Fruit fly (Drosophila melanogaster) ovary, adult (tissue): ENCODE measurements around the gene Ts.
A peak's percentile ranks its signal among the peaks of the same experiment; 100 is the strongest.

Experiments
- CG17801 ChIP-seq: fragments of 200-800 bp; optimal IDR thresholded peaks from 2 replicates; lab custom pipeline; 2019; ENCODE audit warnings: missing biosample characterization, mild to moderate bottlenecking, missing genetic modification characterization, moderate library complexity; ENCODE audit not compliant: partially characterized antibody

Gene Ts

DNA sequence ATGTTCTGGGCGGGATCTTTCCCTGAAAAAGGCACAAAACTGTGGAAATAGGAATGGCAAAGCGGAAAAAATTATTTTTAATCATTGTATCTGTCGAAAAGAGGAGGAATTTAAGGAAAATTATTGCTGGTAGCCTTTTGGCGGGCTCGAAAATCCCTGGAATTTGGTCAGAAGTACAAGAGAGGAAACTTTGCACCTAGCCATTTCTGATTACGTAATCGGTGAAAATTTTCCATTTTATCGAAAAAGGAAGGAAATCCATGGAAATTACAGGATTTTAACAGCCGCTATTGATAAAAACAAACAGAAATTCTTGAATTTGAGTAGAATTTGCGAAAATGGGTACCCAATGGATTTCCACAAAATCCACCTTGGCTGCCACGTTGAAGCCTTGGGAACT lies 17.3 kb upstream of the Ts start:
- TF ChIP-seq CG17801 (GFP tag; lab: Kevin White, UChicago): no peak

DNA sequence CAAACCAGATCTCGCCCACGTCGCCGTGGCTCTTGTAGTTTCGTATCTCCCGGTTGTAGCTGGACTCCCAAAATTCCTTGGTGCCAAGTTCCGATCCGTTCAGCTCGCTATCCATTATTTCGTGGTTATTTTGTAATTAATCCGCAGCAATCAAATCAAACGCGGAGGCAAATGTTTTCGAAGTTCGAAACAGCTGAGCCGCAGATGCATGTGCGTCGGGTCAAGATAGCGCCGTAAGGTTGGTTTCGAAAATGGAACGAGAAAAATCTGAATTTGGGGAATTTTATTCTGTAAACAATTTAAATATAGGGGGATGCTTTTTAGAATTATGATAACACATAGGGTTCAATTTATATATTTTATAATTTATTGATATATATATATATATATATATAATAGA lies 9.7 kb upstream of the Ts start, which contains the start of gene CG9643:
Gene CG9643, minus strand, starts transcription at position 198 of the 400 bp plus-strand sequence.
- no peak for TF ChIP-seq CG17801 (GFP tag; lab: Kevin White, UChicago)

- peak; percentile 74 for TF ChIP-seq CG17801 (GFP tag; lab: Kevin White, UChicago)
Observed at dm6 chr2L:2976829-2977228, 7.4 kb upstream of the Ts start, which contains the start of the genes CG9641 and CG3165. CG9641 (minus strand) TSS chr2L:2976862. CG3165 (plus strand) TSS chr2L:2977122.

dm6 chr2L:2972439-2972936 lies 3.0 kb upstream of the Ts start, which contains the start of the genes Rrp1 and gammaTub23C:
Rrp1 (minus strand) TSS chr2L:2972508.
gammaTub23C (plus strand) TSS chr2L:2972891.
- TF ChIP-seq CG17801 (GFP tag; lab: Kevin White, UChicago): peak; percentile 82

DNA sequence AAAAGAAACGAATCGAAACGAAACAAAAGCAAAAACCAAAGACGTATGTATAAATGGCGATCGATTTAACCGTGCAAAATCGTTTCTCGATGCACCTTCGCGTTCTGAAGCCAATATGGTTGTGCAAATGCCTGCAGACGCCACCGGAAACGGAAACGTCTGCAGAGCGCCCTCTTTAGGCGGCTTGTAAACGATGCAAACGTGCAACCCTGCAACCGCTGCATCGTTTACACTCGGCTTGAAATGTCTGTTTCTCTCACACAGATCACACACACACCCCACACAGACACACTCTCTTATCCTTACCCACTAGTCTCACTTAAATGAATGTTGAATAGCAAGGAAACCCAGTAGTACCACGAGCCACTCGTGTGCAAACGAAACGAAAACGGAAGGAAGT lies 2.5 kb downstream of the Ts start:
- TF ChIP-seq CG17801 (GFP tag; lab: Kevin White, UChicago): no peak

DNA sequence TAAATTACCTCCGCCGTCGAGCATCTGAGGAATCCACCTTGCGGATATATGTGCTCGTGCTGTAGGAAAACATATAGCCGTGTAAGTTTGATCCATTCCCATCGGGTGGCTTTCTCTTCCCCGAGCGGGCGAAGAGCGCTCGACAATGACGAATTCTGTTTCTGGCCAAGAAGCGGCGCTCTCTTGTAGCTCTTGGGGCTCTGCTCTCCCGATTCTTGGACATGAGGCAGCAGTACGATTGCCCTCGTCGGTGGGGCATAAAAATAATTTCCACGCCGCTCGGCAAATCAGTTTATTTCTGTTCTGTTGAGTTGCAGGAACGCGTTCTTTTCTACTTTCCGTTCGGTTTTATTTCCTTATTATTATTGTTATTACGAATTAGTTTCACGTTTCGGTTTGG lies 10.6 kb downstream of the Ts start:
- no peak for TF ChIP-seq CG17801 (GFP tag; lab: Kevin White, UChicago)

dm6 chr2L:2957547-2958174 lies 11.8 kb downstream of the Ts start:
- peak; percentile 1 for TF ChIP-seq CG17801 (GFP tag; lab: Kevin White, UChicago)

DNA sequence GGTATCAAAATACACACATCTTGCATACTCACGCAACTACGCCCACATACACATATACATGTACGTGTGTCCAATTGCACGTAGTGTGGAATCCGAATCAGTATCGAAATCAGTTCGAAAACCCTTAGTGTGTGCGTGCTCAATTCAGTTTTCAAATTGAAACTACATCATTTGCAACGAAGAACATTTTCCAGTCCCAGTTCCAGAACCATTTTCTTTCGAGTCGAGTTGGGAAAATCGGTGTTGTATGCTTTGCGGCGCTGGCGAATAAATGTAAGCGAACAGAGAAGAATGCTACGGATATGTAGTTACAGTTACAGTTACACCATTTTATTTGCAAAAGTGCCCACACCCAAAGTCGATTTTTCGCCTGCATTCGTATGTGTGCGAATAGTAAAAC lies 12.4 kb downstream of the Ts start:
- no peak for TF ChIP-seq CG17801 (GFP tag; lab: Kevin White, UChicago)

- no peak for TF ChIP-seq CG17801 (GFP tag; lab: Kevin White, UChicago)
Observed at dm6 chr2L:2956358-2956757, 13.1 kb downstream of the Ts start.

- no peak for TF ChIP-seq CG17801 (GFP tag; lab: Kevin White, UChicago)
Observed at dm6 chr2L:2955659-2956058, 13.8 kb downstream of the Ts start.

DNA sequence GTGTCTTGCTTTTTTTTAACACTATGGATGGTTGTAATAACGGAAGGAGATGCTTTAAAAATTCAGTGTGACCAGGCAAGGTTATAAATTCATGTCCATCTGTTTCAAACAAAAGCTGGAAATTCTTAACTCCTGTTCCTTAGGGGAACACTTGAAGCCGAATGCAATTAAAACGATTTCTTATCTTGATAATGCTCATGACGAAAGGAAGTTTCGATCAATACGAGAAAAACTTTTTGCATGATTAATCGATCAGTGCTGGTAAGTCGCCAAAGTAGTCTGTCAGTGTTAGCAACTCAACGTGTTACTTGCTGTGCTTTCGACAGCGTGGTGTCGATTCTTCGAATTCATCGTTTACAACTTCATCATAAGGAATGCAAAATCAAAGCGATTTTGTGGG lies 15.0 kb downstream of the Ts start, which contains the start of gene Rbp9:
Gene Rbp9, plus strand, starts transcription at position 291 of the 400 bp plus-strand sequence.
- no peak for TF ChIP-seq CG17801 (GFP tag; lab: Kevin White, UChicago)

DNA sequence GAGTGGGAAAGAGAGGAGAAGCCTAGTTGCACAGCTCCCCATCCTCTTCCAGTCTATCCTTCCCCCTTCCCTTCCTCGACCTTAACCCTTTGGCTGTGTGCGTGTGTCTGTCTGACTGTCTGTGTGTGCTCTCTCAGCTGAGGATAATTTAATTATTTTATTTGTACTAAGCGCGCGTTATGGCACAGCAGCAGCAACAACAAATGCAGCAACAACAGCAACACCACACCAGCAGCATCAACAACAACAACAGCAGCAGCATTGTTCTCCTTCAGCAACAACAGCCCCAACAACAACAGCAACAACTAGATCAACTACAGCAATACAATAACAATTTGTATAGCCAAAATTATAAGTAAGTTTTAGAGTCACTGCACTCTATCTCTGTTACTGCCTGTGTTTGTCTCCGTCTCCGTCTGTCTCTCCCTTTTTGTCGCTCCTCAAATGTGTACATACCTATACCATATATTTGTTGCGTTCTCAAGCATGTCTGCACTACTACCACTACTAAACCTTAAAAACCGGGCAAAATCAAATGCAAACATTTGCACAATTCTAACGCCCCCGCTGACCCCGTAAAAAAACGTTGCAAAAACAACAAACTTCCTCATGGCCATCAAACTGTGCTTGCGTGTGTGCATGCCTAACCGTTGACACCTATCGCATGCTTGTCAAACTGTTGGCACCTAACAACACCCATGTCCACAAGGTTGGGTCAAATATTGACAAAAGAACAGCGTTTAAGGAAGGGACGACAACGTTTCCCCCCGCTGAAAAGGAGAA lies 23.8 kb downstream of the Ts start:
- no peak for TF ChIP-seq CG17801 (GFP tag; lab: Kevin White, UChicago)

DNA sequence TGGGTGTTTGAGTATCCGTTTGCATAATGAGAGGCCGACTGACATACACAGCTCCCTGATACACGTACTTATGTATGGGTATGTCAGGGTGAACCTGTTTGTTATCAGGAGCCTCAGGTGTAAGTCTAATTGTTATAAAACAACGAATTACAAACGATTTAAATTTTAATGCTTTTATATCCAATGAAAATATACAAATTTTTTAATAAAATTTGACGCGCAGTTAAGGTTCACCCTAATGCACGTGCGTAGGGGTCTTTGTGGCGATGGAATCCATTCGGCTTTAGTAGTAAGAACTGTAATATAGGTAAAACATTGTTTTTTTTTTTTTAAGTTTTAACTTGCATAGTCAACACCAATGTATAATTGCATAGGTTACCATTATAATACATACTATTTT lies 24.9 kb downstream of the Ts start:
- TF ChIP-seq CG17801 (GFP tag; lab: Kevin White, UChicago): no peak

- TF ChIP-seq CG17801 (GFP tag; lab: Kevin White, UChicago): no peak
Observed at dm6 chr2L:2942639-2943038, 26.8 kb downstream of the Ts start.

- no peak for TF ChIP-seq CG17801 (GFP tag; lab: Kevin White, UChicago)
Observed at dm6 chr2L:2941353-2941752, 28.1 kb downstream of the Ts start.
